Worm (Caenorhabditis elegans) whole organism, midembryonic: Measurements from ENCODE around the gene srbc-50.
"Not testable (repeated sequence)": the region's sequence is repeated elsewhere in the genome, so short reads cannot be mapped to it uniquely, and the experiment has no call there.

Source experiments
- T22C8.4 ChIP-seq: fragments of 200-800 bp; sonication (Bioruptor generic); IDR thresholded peaks from 2 replicates; pipeline ENCODE4 v1.3.6; 2022; ENCODE audit warnings: missing genetic modification characterization, missing compliant biosample characterization
- cog-1 ChIP-seq: sonication (generic microtip); optimal IDR thresholded peaks from 2 replicates; lab custom pipeline; 2016; ENCODE audit warnings: missing genetic modification characterization, missing compliant biosample characterization
- flt-1 ChIP-seq: fragments of 200-800 bp; sonication (Bioruptor generic); IDR thresholded peaks from 2 replicates; pipeline ENCODE4 v1.3.6; 2022; ENCODE audit warnings: missing genetic modification characterization, missing compliant biosample characterization
- klf-2 ChIP-seq: fragments of 200-800 bp; sonication (Bioruptor generic); conservative IDR thresholded peaks from 2 replicates; pipeline ENCODE4 v1.3.6; 2022; ENCODE audit warnings: missing genetic modification reagents, missing genetic modification characterization, missing compliant biosample characterization
- med-1 ChIP-seq: sonication (generic microtip); optimal IDR thresholded peaks from 2 replicates; lab custom pipeline; 2017; ENCODE audit warnings: missing genetic modification characterization, mild to moderate bottlenecking, missing compliant biosample characterization, antibody characterized with exemption, missing genetic modification reagents; ENCODE audit not compliant: insufficient read depth
- ref-1 ChIP-seq: fragments of 200-800 bp; sonication (Bioruptor generic); conservative IDR thresholded peaks from 2 replicates; pipeline ENCODE4 v1.3.6; 2022; ENCODE audit warnings: missing genetic modification reagents, missing genetic modification characterization, missing compliant biosample characterization
- tab-1 ChIP-seq: fragments of 200-800 bp; sonication (Bioruptor generic); IDR thresholded peaks from 2 replicates; pipeline ENCODE4 v1.3.6; 2022; ENCODE audit warnings: missing genetic modification characterization, missing compliant biosample characterization
- ztf-23 ChIP-seq: fragments of 200-800 bp; sonication (Bioruptor generic); IDR thresholded peaks from 2 replicates; pipeline ENCODE4 v1.3.6; 2022; ENCODE audit warnings: missing genetic modification reagents, missing genetic modification characterization, missing compliant biosample characterization
- ztf-29 ChIP-seq: fragments of 200-800 bp; sonication (Bioruptor generic); IDR thresholded peaks from 2 replicates; pipeline ENCODE4 v1.3.6; 2022; ENCODE audit warnings: missing genetic modification reagents, missing genetic modification characterization, missing compliant biosample characterization

Gene srbc-50

DNA sequence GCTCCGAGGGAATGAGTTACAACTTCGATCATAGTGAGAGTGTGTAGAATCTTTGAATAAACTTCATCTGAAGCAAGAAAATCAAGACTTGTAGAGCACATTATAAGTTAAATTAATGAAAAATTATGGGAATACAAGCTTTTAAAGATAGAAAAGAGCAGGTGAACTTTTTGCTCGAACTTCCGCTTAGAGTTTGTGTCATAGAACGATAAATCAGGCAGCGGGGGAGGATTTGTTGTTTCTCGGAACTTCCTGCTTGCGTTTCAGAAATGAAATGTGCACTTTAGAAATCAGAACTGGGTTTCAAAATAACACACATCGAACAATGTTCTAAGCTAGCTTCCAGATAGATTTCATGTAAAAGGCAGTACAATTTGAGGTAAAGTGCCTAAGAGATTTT is 16.3 kb upstream of the srbc-50 start, which contains the start of gene srh-149:
Gene srh-149 (minus strand): TSS at position 101 of the 400 bp plus-strand sequence.
- no peak for TF ChIP-seq ref-1
- TF ChIP-seq tab-1 (GFP tag; lab: Robert Waterston, UW) = no peak
- TF ChIP-seq T22C8.4 (GFP tag; lab: Robert Waterston, UW) = no peak
- TF ChIP-seq med-1 = no peak
- TF ChIP-seq ztf-29 = no peak
- no peak for TF ChIP-seq cog-1 (tag; lab: Kevin White, UChicago)
- TF ChIP-seq klf-2 = no peak
- no peak for TF ChIP-seq flt-1
- TF ChIP-seq ztf-23 (GFP tag; lab: Robert Waterston, UW) = no peak

DNA sequence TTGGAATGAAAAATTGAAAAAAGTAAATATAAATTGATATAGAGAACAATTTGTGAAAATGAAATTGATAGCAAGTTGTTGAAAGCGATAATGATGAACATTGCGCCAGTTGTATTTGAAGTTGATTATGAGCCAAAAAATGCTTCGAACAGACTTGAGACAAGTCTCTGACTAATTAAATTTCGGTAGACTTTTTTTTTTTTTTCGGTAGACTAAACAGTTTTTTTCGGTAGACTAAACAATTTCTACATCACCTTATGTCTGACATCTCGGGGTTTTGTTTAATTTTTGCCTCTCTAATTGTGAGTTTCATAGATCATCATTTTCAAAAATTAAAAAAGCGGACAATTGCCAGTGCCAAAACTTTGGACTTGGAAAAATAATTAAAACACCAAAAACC is 8.9 kb upstream of the srbc-50 start, which contains the start of gene srbc-54:
Gene srbc-54 (minus strand): TSS at position 101 of the 400 bp plus-strand sequence.
- TF ChIP-seq klf-2 (no peak), T22C8.4 (GFP tag; lab: Robert Waterston, UW) (no peak), tab-1 (GFP tag; lab: Robert Waterston, UW) (no peak), cog-1 (tag; lab: Kevin White, UChicago) (no peak), ref-1 (no peak), ztf-29 (no peak), flt-1 (no peak), ztf-23 (GFP tag; lab: Robert Waterston, UW) (no peak), med-1 (no peak)

DNA sequence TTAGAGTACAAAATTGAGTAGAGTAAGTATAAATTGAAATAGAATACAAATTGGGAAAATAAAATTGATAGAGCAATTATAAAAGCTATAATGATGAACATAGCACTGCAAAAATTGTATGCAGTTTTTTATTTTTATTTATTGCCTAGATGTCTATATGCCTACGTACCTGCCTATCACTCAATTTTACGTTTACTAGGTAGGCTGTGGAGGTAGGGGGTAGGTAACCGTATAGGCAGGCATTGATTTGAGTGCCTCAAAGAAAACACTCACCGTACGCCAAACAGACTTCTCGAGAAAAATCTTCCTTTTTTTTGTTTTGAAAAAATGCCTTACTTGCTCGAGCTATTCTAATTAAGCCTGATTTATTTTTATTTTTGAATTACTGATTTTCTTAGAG is 6.8 kb upstream of the srbc-50 start, which contains the start of gene srbc-56:
Gene srbc-56 (minus strand): TSS at position 101 of the 400 bp plus-strand sequence.
- TF ChIP-seq cog-1 (tag; lab: Kevin White, UChicago) (no peak), ref-1 (no peak), klf-2 (no peak), tab-1 (GFP tag; lab: Robert Waterston, UW) (no peak), med-1 (no peak), ztf-29 (no peak), T22C8.4 (GFP tag; lab: Robert Waterston, UW) (no peak), flt-1 (no peak), ztf-23 (GFP tag; lab: Robert Waterston, UW) (no peak)

DNA sequence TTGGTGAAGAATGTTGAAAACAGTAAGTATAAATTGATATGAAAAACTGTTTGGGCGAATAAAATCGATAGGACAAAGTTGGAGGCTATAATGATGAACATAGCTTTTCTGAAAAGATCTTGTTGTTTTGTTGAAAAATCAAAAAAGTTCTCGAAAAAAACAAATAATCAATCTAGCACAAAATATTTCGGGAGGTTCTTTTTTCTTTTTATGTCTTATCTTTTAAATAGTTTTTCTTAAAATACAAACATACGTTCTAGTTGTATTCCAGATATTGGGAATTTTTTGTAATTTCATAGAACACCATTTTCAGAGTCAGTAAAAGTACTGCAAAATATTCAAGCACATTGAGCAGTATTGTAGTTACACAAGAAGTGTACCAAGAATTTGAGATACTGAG is 5.1 kb upstream of the srbc-50 start, which contains the start of gene srbc-55:
Gene srbc-55 (minus strand): TSS at position 101 of the 400 bp plus-strand sequence.
- TF ChIP-seq flt-1 (no peak), med-1 (no peak), ztf-29 (no peak), T22C8.4 (GFP tag; lab: Robert Waterston, UW) (no peak), tab-1 (GFP tag; lab: Robert Waterston, UW) (no peak), ztf-23 (GFP tag; lab: Robert Waterston, UW) (no peak), klf-2 (no peak)

DNA sequence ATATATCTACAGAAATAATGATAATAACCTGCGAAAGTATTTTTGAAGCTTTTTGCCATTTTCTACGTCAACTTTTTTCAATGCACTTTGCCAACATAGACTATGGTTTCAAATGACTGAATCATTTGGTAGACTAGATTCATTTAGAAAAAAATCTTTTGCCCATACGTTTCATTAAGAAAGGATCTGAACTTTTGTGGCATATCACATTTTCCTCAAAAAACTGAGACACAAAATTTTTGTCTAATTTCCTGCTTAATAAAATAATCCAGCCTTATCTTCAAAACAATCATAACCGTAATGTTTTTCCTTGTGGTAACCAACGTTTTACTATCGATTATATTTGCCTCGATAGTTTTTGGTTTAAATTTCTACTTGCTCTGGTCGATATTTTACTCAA is 1.3 kb upstream of the srbc-50 start, which contains the start of gene srbc-51:
Gene srbc-51 (plus strand): TSS at position 301 of the 400 bp plus-strand sequence.
- TF ChIP-seq klf-2 (no peak), cog-1 (tag; lab: Kevin White, UChicago) (no peak), ztf-23 (GFP tag; lab: Robert Waterston, UW) (no peak), med-1 (no peak), T22C8.4 (GFP tag; lab: Robert Waterston, UW) (no peak), ref-1 (no peak)

DNA sequence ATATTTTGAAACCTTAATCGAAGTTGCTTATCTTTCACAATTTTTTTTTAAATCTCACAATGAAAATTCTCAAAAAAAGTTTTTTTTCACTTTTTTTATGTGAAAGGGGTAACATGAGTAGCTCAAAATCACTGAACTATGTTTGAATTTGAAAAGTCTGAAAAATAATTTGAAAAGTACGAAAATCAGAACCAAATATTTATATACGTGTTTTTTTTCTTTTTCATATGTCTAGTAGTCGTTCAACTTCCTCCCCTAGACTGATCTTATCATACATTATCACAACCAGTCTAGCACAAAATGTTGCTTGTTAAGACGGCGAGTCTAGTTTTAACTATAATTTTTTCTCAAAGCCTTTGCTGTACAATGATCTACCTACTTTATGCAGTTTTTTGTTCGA is 3.4 kb downstream of the srbc-50 start, which contains the start of gene srbc-49:
Gene srbc-49 (plus strand): TSS at position 301 of the 400 bp plus-strand sequence.
- TF ChIP-seq T22C8.4 (GFP tag; lab: Robert Waterston, UW) = no peak
- no peak for TF ChIP-seq cog-1 (tag; lab: Kevin White, UChicago)
- no peak for TF ChIP-seq tab-1 (GFP tag; lab: Robert Waterston, UW)
- TF ChIP-seq ref-1 = no peak
- no peak for TF ChIP-seq med-1
- TF ChIP-seq ztf-29 = no peak
- no peak for TF ChIP-seq flt-1

DNA sequence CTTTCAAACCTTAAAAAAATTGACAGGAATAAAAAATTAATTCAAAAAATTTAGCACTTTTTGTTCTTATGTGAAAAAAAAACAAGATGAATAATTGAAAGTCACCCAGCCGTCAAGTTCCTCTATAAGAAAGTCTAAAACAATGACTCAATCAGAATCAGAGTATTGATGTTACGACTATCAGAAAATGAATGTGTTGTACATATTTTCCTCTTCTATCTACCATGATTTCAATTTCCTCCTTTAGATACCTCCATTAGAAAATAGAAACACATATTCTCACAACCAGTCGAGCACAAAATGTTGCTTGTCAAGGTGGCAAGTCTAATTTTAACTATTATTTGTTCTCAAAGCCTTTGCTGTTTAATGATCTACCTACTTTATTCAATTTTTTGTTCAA is 4.8 kb downstream of the srbc-50 start, which contains the start of gene srbc-48:
Gene srbc-48 (plus strand): TSS at position 301 of the 400 bp plus-strand sequence.
- TF ChIP-seq ref-1 (no peak), med-1 (no peak)

DNA sequence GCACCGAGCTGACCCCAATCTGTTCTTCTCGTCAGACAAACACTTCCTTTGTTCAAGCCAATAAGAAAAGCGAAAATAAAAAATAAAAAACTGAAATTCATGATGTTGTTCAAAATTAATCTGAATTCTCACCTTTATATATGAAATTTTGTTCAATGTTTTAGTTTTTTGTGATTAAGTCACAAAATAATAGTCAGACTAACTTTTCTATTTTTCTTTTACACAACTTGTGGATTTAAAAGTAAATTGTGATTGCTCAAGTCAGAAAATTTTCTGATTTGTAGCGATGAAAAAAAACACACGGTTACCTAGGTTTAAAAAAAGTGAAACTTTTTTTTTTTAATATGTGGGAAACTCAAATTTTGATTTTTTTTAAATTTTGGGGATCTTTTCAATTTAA is 7.0 kb downstream of the srbc-50 start, which contains the start of gene abf-3:
Gene abf-3 (minus strand): TSS at position 101 of the 400 bp plus-strand sequence.
- TF ChIP-seq klf-2 (no peak), cog-1 (tag; lab: Kevin White, UChicago) (no peak), ref-1 (no peak), tab-1 (GFP tag; lab: Robert Waterston, UW) (no peak), med-1 (no peak), ztf-29 (no peak), T22C8.4 (GFP tag; lab: Robert Waterston, UW) (no peak), ztf-23 (GFP tag; lab: Robert Waterston, UW) (no peak), flt-1 (no peak)

DNA sequence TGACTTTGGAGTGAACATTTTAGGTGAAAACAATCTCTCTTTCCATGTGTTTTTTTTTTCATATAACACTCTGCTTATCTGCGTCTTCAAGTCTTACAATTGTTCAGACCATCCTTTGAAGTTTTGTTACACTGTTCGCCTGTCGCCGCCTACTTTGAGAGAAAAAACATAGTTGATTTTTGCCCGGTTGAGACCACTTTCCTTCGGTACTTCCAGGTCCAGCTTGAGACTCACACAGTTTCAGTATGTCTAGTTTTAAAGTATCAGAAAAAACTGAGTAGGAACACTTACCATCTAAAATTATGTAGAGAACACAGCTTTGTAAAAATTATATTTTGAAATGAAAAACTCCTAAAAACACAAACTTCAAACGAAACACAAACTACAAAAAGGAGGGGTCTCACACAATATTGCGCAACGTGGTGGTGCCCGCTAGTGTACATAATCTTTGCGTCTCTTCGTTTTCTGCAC is 8.8 kb downstream of the srbc-50 start, which contains the start of the genes fbxa-69 and F54B8.4:
Gene fbxa-69 (minus strand): TSS at position 10 of the 471 bp plus-strand sequence.
Gene F54B8.4 (plus strand): TSS at position 421 of the 471 bp plus-strand sequence.
- TF ChIP-seq cog-1 (tag; lab: Kevin White, UChicago) (no peak), ztf-29 (no peak), ref-1 (no peak), flt-1 (no peak), tab-1 (GFP tag; lab: Robert Waterston, UW) (no peak), med-1 (no peak), ztf-23 (GFP tag; lab: Robert Waterston, UW) (no peak), T22C8.4 (GFP tag; lab: Robert Waterston, UW) (no peak), klf-2 (no peak)

DNA sequence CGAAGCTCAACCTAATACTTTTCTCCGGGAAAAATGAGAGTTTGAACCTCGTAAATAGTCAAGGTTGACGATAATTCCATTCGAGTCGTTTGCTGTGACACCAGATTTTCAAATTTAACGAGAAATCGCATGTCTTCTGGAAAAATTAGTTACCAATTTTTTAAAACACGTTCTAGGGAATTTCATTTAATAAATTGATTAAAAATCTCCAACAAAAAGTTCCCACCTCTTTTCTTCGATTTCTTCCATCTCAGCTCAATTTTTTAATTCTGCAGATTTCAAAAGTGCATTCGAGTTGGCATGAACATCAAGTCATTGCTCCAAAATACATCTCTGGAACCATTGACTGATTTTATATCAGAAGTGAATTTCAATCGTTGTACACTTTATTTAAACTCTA is 12.8 kb downstream of the srbc-50 start, which contains the start of gene nhr-282:
Gene nhr-282 (plus strand): TSS at position 301 of the 400 bp plus-strand sequence.
- not testable (repeated sequence) for TF ChIP-seq cog-1 (tag; lab: Kevin White, UChicago); ref-1; ztf-29

DNA sequence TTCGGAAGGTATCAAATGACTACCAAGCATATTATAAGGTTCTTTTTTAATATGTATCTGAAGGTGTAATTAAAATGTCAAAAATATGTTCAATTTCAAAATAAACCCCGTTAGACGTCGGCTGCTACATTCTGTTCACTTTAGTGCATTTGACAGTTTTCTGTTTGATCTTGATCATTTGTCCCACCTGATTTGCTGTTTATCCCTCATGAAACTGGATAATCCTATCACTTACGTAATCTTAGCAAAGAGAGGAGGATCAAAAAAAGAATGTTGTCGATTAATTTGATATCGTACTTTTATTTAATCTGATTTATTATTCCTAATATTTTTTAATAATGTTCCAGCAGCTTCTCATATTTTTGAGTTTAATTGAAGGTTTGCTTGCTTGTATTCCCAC is 14.3 kb downstream of the srbc-50 start, which contains the start of gene F54B8.1:
Gene F54B8.1 (plus strand): TSS at position 301 of the 400 bp plus-strand sequence.
- TF ChIP-seq ztf-29 = no peak
